Fruit fly (Drosophila melanogaster) whole organism, wandering third instar larva: Measurements from ENCODE around the gene CG32857.
"Not testable (repeated sequence)": the region's sequence is repeated elsewhere in the genome, so short reads cannot be mapped to it uniquely, and the experiment has no call there.

Experiments
- Abd-B ChIP-seq: fragments of >200 bp; optimal IDR thresholded peaks from 2 replicates; lab custom pipeline; 2017; ENCODE audit warnings: missing biosample characterization, missing genetic modification characterization
- CG9705 ChIP-seq: fragments of 200-800 bp; sonication (Bioruptor generic); optimal IDR thresholded peaks from 2 replicates; lab custom pipeline; 2018; ENCODE audit warnings: missing biosample characterization, mild to moderate bottlenecking, missing genetic modification characterization
- CrebA ChIP-seq: fragments of 200-800 bp; sonication (Bioruptor generic); optimal IDR thresholded peaks from 2 replicates; lab custom pipeline; 2016; ENCODE audit warnings: missing biosample characterization, mild to moderate bottlenecking, missing genetic modification characterization, borderline replicate concordance
- Dfd ChIP-seq: fragments of >200 bp; optimal IDR thresholded peaks from 2 replicates; lab custom pipeline; 2017; ENCODE audit warnings: missing biosample characterization, missing genetic modification characterization
- GATAd ChIP-seq: sonication (Bioruptor generic); optimal IDR thresholded peaks from 2 replicates; lab custom pipeline; 2016; ENCODE audit warnings: missing biosample characterization, missing genetic modification characterization
- HLH106 ChIP-seq: fragments of 200-800 bp; optimal IDR thresholded peaks from 3 replicates; lab custom pipeline; 2019; ENCODE audit warnings: missing biosample characterization, mild to moderate bottlenecking, missing genetic modification characterization, moderate library complexity
- Hnf4 ChIP-seq: fragments of 200-800 bp; sonication (Bioruptor generic); optimal IDR thresholded peaks from 2 replicates; lab custom pipeline; 2016; ENCODE audit warnings: missing biosample characterization, mild to moderate bottlenecking, missing genetic modification characterization
- Hr83 ChIP-seq: fragments of 200-300 bp; sonication (Bioruptor generic); optimal IDR thresholded peaks from 2 replicates; lab custom pipeline; 2016; ENCODE audit warnings: missing biosample characterization, mild to moderate bottlenecking, missing genetic modification characterization, moderate library complexity; ENCODE audit not compliant: poor library complexity, severe bottlenecking
- Jra ChIP-seq: sonication (Bioruptor generic); optimal IDR thresholded peaks from 2 replicates; lab custom pipeline; 2016; ENCODE audit warnings: missing biosample characterization, missing genetic modification characterization
- Mio ChIP-seq: sonication (Bioruptor generic); optimal IDR thresholded peaks from 2 replicates; lab custom pipeline; 2016; ENCODE audit warnings: missing biosample characterization, missing genetic modification characterization
- Myc ChIP-seq: fragments of >200 bp; optimal IDR thresholded peaks from 2 replicates; lab custom pipeline; 2017
- N ChIP-seq: fragments of >200 bp; optimal IDR thresholded peaks from 2 replicates; lab custom pipeline; 2018; ENCODE audit warnings: missing biosample characterization, missing external identifiers, missing genetic modification characterization
- Rel ChIP-seq, 2 experiments: fragments of 200-800 bp; sonication (Bioruptor generic) in 1 of 2; optimal IDR thresholded peaks; 2 replicates in 1 of 2; 3 replicates in 1 of 2; lab custom pipeline; 2016 to 2019; ENCODE audit warnings: mild to moderate bottlenecking in 2 of 2, missing biosample characterization in 2 of 2, missing genetic modification characterization in 2 of 2, moderate library complexity in 1 of 2
- Sp1 ChIP-seq: fragments of 200-800 bp; sonication (Bioruptor generic); optimal IDR thresholded peaks from 3 replicates; lab custom pipeline; 2019; ENCODE audit warnings: missing biosample characterization, mild to moderate bottlenecking, missing genetic modification characterization, moderate library complexity
- Vsx2 ChIP-seq: fragments of 200-300, 225-300 bp; sonication (Bioruptor generic); optimal IDR thresholded peaks from 2 replicates; lab custom pipeline; 2018; ENCODE audit warnings: missing biosample characterization, missing genetic modification characterization; ENCODE audit not compliant: partially characterized antibody
- br ChIP-seq: fragments of 200-800 bp; sonication (Bioruptor generic); optimal IDR thresholded peaks from 2 replicates; lab custom pipeline; 2016; ENCODE audit warnings: missing biosample characterization, missing genetic modification characterization
- brk ChIP-seq: fragments of 200-800 bp; sonication (Bioruptor generic); optimal IDR thresholded peaks from 2 replicates; lab custom pipeline; 2016; ENCODE audit warnings: missing biosample characterization, mild to moderate bottlenecking, missing genetic modification characterization
- dl ChIP-seq, 2 experiments: fragments of 175-275, 200-275 bp in 1 of 2; fragments of 200-275 bp in 1 of 2; sonication (Bioruptor generic); optimal IDR thresholded peaks; lab custom pipeline; 2018; ENCODE audit warnings: mild to moderate bottlenecking in 2 of 2, missing biosample characterization in 2 of 2, missing genetic modification characterization in 2 of 2, moderate library complexity in 2 of 2; ENCODE audit not compliant: partially characterized antibody in 2 of 2, insufficient read depth in 1 of 2
- dmrt93B ChIP-seq: fragments of 200-800 bp; sonication (Bioruptor generic); optimal IDR thresholded peaks from 2 replicates; lab custom pipeline; 2018; ENCODE audit warnings: missing biosample characterization, mild to moderate bottlenecking, missing genetic modification characterization
- dsf ChIP-seq: sonication (Bioruptor generic); optimal IDR thresholded peaks from 2 replicates; lab custom pipeline; 2016; ENCODE audit warnings: missing biosample characterization, missing genetic modification characterization, borderline replicate concordance
- ey ChIP-seq: fragments of 200-800 bp; sonication (Bioruptor generic); optimal IDR thresholded peaks from 2 replicates; lab custom pipeline; 2016; ENCODE audit warnings: missing biosample characterization, missing genetic modification characterization
- foxo ChIP-seq, 2 experiments: fragments of 200-800 bp; sonication (Bioruptor generic); optimal IDR thresholded peaks; 2 replicates in 1 of 2; 3 replicates in 1 of 2; lab custom pipeline; 2016 to 2017; ENCODE audit warnings: missing biosample characterization in 2 of 2, missing genetic modification characterization in 2 of 2
- fru ChIP-seq: fragments of 200-800 bp; sonication (Bioruptor generic); optimal IDR thresholded peaks from 3 replicates; lab custom pipeline; 2016; ENCODE audit warnings: missing biosample characterization, mild to moderate bottlenecking, missing genetic modification characterization
- h ChIP-seq: fragments of 200-800 bp; sonication (Bioruptor generic); optimal IDR thresholded peaks from 3 replicates; lab custom pipeline; 2016; ENCODE audit warnings: missing biosample characterization, mild to moderate bottlenecking, missing genetic modification characterization
- jim ChIP-seq: fragments of 175-275, 200-325 bp; sonication (Bioruptor generic); optimal IDR thresholded peaks from 2 replicates; lab custom pipeline; 2016; ENCODE audit warnings: missing biosample characterization, mild to moderate bottlenecking, missing genetic modification characterization
- pan ChIP-seq: fragments of >200 bp; optimal IDR thresholded peaks from 2 replicates; lab custom pipeline; 2017
- psq ChIP-seq: fragments of 200-800 bp; sonication (Bioruptor generic); optimal IDR thresholded peaks from 3 replicates; lab custom pipeline; 2017; ENCODE audit warnings: missing biosample characterization, mild to moderate bottlenecking, missing genetic modification characterization, moderate library complexity
- rgr ChIP-seq: fragments of 200-800 bp; sonication (Bioruptor generic); optimal IDR thresholded peaks from 3 replicates; lab custom pipeline; 2016; ENCODE audit warnings: missing biosample characterization, mild to moderate bottlenecking, missing genetic modification characterization
- sage ChIP-seq: fragments of 200-800 bp; sonication (Bioruptor generic); optimal IDR thresholded peaks from 2 replicates; lab custom pipeline; 2016; ENCODE audit warnings: missing biosample characterization, mild to moderate bottlenecking, missing genetic modification characterization
- sv ChIP-seq: fragments of 200-800 bp; sonication (Bioruptor generic); optimal IDR thresholded peaks from 3 replicates; lab custom pipeline; 2016; ENCODE audit warnings: missing biosample characterization, missing genetic modification characterization
- usp ChIP-seq: fragments of >200 bp; optimal IDR thresholded peaks from 2 replicates; lab custom pipeline; 2017; ENCODE audit warnings: missing biosample characterization, missing genetic modification characterization
- woc ChIP-seq: sonication (Bioruptor generic); optimal IDR thresholded peaks from 2 replicates; lab custom pipeline; 2016; ENCODE audit warnings: missing biosample characterization, mild to moderate bottlenecking, missing genetic modification characterization

The CG32857 gene

dm6 chrX:21623641-21624040, 6.2 kb upstream of the CG32857 start, which contains the start of gene CG32500:
Gene CG32500, minus strand, starts transcription at chrX:21623750.
- TF ChIP-seq Jra (GFP tag; lab: Kevin White, UChicago); Abd-B (GFP tag; lab: Kevin White, UChicago); CrebA: not testable (repeated sequence)

- not testable (repeated sequence) for TF ChIP-seq GATAd; Hnf4 (GFP tag; lab: Kevin White, UChicago); br (GFP tag; lab: Kevin White, UChicago)
Observed at dm6 chrX:21621004-21621403, 3.6 kb upstream of the CG32857 start, which contains the start of gene CG32819. Gene CG32819, minus strand, starts transcription at chrX:21621104.

- not testable (repeated sequence) for TF ChIP-seq Hr83; CG9705 (GFP tag; lab: Kevin White, UChicago); dsf (GFP tag; lab: Kevin White, UChicago)
Observed at dm6 chrX:21615139-21615538, 2.3 kb downstream of the CG32857 start, which contains the start of gene CG32820. Gene CG32820, minus strand, starts transcription at chrX:21615239.

DNA sequence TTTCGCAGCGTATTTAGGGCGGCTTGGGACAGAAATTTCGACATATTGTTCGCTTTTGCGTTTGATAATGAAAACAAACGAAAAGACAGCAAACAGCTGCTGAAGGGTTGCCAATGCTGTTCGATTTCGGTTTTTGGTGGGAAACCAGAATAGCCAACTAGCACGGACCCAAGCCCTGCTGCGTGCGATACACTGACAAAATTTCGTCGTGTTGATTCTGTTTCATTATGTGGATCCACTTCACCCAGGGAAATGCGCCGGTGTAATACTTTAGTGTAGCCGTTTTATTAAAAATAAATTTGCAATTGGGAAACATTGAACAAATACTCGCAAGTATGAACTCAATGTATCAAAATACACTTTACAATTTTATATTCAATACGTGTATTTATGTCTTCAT, 6.0 kb downstream of the CG32857 start, which contains the start of gene CG33502:
Gene CG33502 (minus strand): TSS at position 101 of the 400 bp plus-strand sequence.
- not testable (repeated sequence) for TF ChIP-seq rgr (GFP tag; lab: Kevin White, UChicago); h; sv

DNA sequence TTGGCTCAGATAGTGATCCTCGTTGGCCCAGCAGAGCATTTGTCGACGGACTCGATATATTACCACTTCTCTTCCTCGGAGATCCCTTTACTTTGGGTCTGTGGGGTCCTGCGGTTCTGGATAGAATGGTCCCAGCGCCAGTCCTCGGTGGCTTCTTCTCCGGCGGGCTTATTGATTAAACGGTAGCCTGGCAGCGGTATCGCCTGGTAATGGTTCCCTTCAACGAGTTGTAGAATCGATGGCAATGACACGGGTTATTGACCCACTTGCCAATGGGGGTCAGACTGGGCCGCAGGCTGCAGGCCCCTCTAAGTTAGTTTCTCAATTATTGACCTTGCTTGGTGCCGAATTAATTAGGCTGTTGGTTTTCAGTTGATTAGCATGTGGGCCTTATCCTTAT, 8.6 kb downstream of the CG32857 start, which contains the start of gene CG17450:
Gene CG17450 (minus strand): TSS at position 101 of the 400 bp plus-strand sequence.
- TF ChIP-seq Hr83; brk; br (GFP tag; lab: Kevin White, UChicago): not testable (repeated sequence)
- TF ChIP-seq, all 38 proteins: peak for 0; not testable (repeated sequence) for 38

- no peak for TF ChIP-seq ey (GFP tag; lab: Kevin White, UChicago)
- TF ChIP-seq, all 38 proteins: peak for 0
Observed at dm6 chrX:21605514-21605913, 11.9 kb downstream of the CG32857 start.

- TF ChIP-seq Sp1 (GFP tag; lab: Kevin White, UChicago) (no peak), Rel (GFP tag; optimal IDR thresholded peaks at IDR 0.05; lab: Kevin White, UChicago) (no peak), Rel (tag; optimal IDR thresholded peaks at IDR 0.05; lab: Kevin White, UChicago) (peak; percentile 4), h (peak; percentile 2)
Observed at dm6 chrX:21604956-21605502, 12.4 kb downstream of the CG32857 start, which contains the start of gene GCS2alpha. Gene GCS2alpha, minus strand, starts transcription at chrX:21605264.

dm6 chrX:21593907-21594306, 23.5 kb downstream of the CG32857 start:
- TF ChIP-seq Abd-B (GFP tag; lab: Kevin White, UChicago) (no peak), h (peak; percentile 95), usp (no peak), sage (GFP tag; lab: Kevin White, UChicago) (peak; percentile 82), dl (GFP tag; optimal IDR thresholded peaks at IDR 0.05; lab: Kevin White, UChicago; ENCODE audit: insufficient read depth in 1 of 2, partially characterized antibody in 2 of 2) (no peak), Rel (GFP tag; optimal IDR thresholded peaks at IDR 0.05; lab: Kevin White, UChicago) (peak; percentile 22), Rel (tag; optimal IDR thresholded peaks at IDR 0.05; lab: Kevin White, UChicago) (peak; percentile 54), GATAd (no peak), dsf (GFP tag; lab: Kevin White, UChicago) (no peak), dmrt93B (GFP tag; lab: Kevin White, UChicago) (peak; percentile 74), Dfd (GFP tag; lab: Kevin White, UChicago) (peak; percentile 44), pan (lab: Kevin White, UChicago) (no peak), Mio (no peak), fru (peak; percentile 93), N (GFP tag; lab: Kevin White, UChicago) (no peak), Myc (lab: Kevin White, UChicago) (no peak), br (GFP tag; lab: Kevin White, UChicago) (peak; percentile 66), foxo (GFP tag; optimal IDR thresholded peaks at IDR 0.05; lab: Kevin White, UChicago) (peak in 1 of 2 experiments; percentile 94), CG9705 (GFP tag; lab: Kevin White, UChicago) (peak; percentile 69), ey (GFP tag; lab: Kevin White, UChicago) (peak; percentile 76), HLH106 (tag; lab: Kevin White, UChicago) (peak; percentile 91), jim (GFP tag; lab: Kevin White, UChicago) (no peak), Vsx2 (GFP tag; lab: Kevin White, UChicago) (no peak), Jra (GFP tag; lab: Kevin White, UChicago) (no peak), woc (GFP tag; lab: Kevin White, UChicago) (peak; percentile 48), psq (GFP tag; lab: Kevin White, UChicago) (peak; percentile 68), CrebA (peak; percentile 64)
